Fruit fly (Drosophila melanogaster) whole organism, wandering third instar larva: ENCODE results near the gene CG17134.

Experiments used
- Dfd ChIP-seq: fragments of >200 bp; optimal IDR thresholded peaks from 2 replicates; lab custom pipeline; 2017; ENCODE audit warnings: missing biosample characterization, missing genetic modification characterization
- HLH106 ChIP-seq: fragments of 200-800 bp; optimal IDR thresholded peaks from 3 replicates; lab custom pipeline; 2019; ENCODE audit warnings: missing biosample characterization, mild to moderate bottlenecking, missing genetic modification characterization, moderate library complexity
- Hr83 ChIP-seq: fragments of 200-300 bp; sonication (Bioruptor generic); optimal IDR thresholded peaks from 2 replicates; lab custom pipeline; 2016; ENCODE audit warnings: missing biosample characterization, mild to moderate bottlenecking, missing genetic modification characterization, moderate library complexity; ENCODE audit not compliant: poor library complexity, severe bottlenecking
- Myc ChIP-seq: fragments of >200 bp; optimal IDR thresholded peaks from 2 replicates; lab custom pipeline; 2017
- ey ChIP-seq: fragments of 200-800 bp; sonication (Bioruptor generic); optimal IDR thresholded peaks from 2 replicates; lab custom pipeline; 2016; ENCODE audit warnings: missing biosample characterization, missing genetic modification characterization
- h ChIP-seq: fragments of 200-800 bp; sonication (Bioruptor generic); optimal IDR thresholded peaks from 3 replicates; lab custom pipeline; 2016; ENCODE audit warnings: missing biosample characterization, mild to moderate bottlenecking, missing genetic modification characterization
- pan ChIP-seq: fragments of >200 bp; optimal IDR thresholded peaks from 2 replicates; lab custom pipeline; 2017
- rgr ChIP-seq: fragments of 200-800 bp; sonication (Bioruptor generic); optimal IDR thresholded peaks from 3 replicates; lab custom pipeline; 2016; ENCODE audit warnings: missing biosample characterization, mild to moderate bottlenecking, missing genetic modification characterization
- woc ChIP-seq: sonication (Bioruptor generic); optimal IDR thresholded peaks from 2 replicates; lab custom pipeline; 2016; ENCODE audit warnings: missing biosample characterization, mild to moderate bottlenecking, missing genetic modification characterization

- TF ChIP-seq HLH106 (tag; lab: Kevin White, UChicago) (no peak), pan (lab: Kevin White, UChicago) (no peak), rgr (GFP tag; lab: Kevin White, UChicago) (no peak), Myc (lab: Kevin White, UChicago) (no peak), Hr83 (no peak), h (GFP tag; lab: Kevin White, UChicago) (no peak), woc (GFP tag; lab: Kevin White, UChicago) (no peak), Dfd (GFP tag; lab: Kevin White, UChicago) (no peak), ey (no peak)
Measured at dm6 chr2L:10792072-10792471, 28.4 kb upstream of the CG17134 start.
